Fruit fly (Drosophila melanogaster) whole organism, embryonic: ENCODE measurements around the gene CG42553.

Experiments used
- CG10209 ChIP-seq: fragments of 200-800 bp; sonication (Bioruptor generic); optimal IDR thresholded peaks from 3 replicates; lab custom pipeline; 2017; ENCODE audit warnings: missing biosample characterization, mild to moderate bottlenecking, missing genetic modification characterization, missing genetic modification reagents
- CG11723 ChIP-seq: fragments of 200-800 bp; sonication (Bioruptor generic); optimal IDR thresholded peaks from 2 replicates; lab custom pipeline; 2017; ENCODE audit warnings: missing biosample characterization, mild to moderate bottlenecking, missing genetic modification characterization
- CG12299 ChIP-seq: fragments of 200-800 bp; sonication (Bioruptor generic); optimal IDR thresholded peaks from 2 replicates; lab custom pipeline; 2018; ENCODE audit warnings: missing biosample characterization, mild to moderate bottlenecking, missing genetic modification characterization
- CG14441 ChIP-seq: fragments of 200-800 bp; sonication (Bioruptor generic); IDR thresholded peaks from 2 replicates; pipeline ENCODE4 v1.3.6; 2022; ENCODE audit warnings: missing biosample characterization, missing genetic modification characterization
- CG15601 ChIP-seq: fragments of 200-800 bp; sonication (Bioruptor generic); optimal IDR thresholded peaks from 3 replicates; lab custom pipeline; 2019; ENCODE audit warnings: missing biosample characterization, mild to moderate bottlenecking, missing genetic modification characterization, moderate library complexity
- CG17359 ChIP-seq: fragments of 200-800 bp; sonication (Bioruptor generic); optimal IDR thresholded peaks from 3 replicates; lab custom pipeline; 2018; ENCODE audit warnings: missing biosample characterization, mild to moderate bottlenecking, missing genetic modification characterization, moderate library complexity
- CG17802 ChIP-seq: fragments of 200-800 bp; sonication (Bioruptor generic); optimal IDR thresholded peaks from 2 replicates; lab custom pipeline; 2018; ENCODE audit warnings: missing biosample characterization, mild to moderate bottlenecking, missing genetic modification characterization, moderate library complexity
- CG18011 ChIP-seq: fragments of 200-800 bp; sonication (Bioruptor generic); optimal IDR thresholded peaks from 2 replicates; lab custom pipeline; 2017; ENCODE audit warnings: missing biosample characterization, missing genetic modification characterization, mild to moderate bottlenecking, moderate library complexity, missing genotype
- CG2875 ChIP-seq: fragments of 200-800 bp; sonication (Bioruptor generic); optimal IDR thresholded peaks from 2 replicates; lab custom pipeline; 2017; ENCODE audit warnings: missing biosample characterization, mild to moderate bottlenecking, missing genetic modification characterization, missing genetic modification reagents
- CG30403 ChIP-seq: fragments of 200-800 bp; sonication (Bioruptor generic); optimal IDR thresholded peaks from 3 replicates; lab custom pipeline; 2016; ENCODE audit warnings: missing biosample characterization, missing genetic modification characterization
- CG33557 ChIP-seq: fragments of 200-800 bp; sonication (Bioruptor generic); optimal IDR thresholded peaks from 2 replicates; lab custom pipeline; 2019; ENCODE audit warnings: missing biosample characterization, mild to moderate bottlenecking, missing genetic modification characterization, moderate library complexity
- CG3847 ChIP-seq: fragments of 200-800 bp; sonication (Bioruptor generic); IDR thresholded peaks from 2 replicates; pipeline ENCODE4 v1.3.6; 2022; ENCODE audit warnings: missing biosample characterization, missing genetic modification characterization
- CG43689 ChIP-seq: fragments of 200-800 bp; sonication (Bioruptor generic); IDR thresholded peaks from 2 replicates; pipeline ENCODE4 v1.3.6; 2022; ENCODE audit warnings: missing biosample characterization, missing genetic modification characterization
- CG5245 ChIP-seq: fragments of 200-800 bp; sonication (Bioruptor generic); optimal IDR thresholded peaks from 3 replicates; lab custom pipeline; 2016; ENCODE audit warnings: missing biosample characterization, missing genetic modification characterization
- CG5953 ChIP-seq: fragments of 200-800 bp; sonication (Bioruptor generic); IDR thresholded peaks from 2 replicates; pipeline ENCODE4 v1.3.6; 2022; ENCODE audit warnings: missing biosample characterization, missing genetic modification characterization
- CG7271 ChIP-seq: fragments of 200-800 bp; sonication (Bioruptor generic); optimal IDR thresholded peaks from 2 replicates; lab custom pipeline; 2018; ENCODE audit warnings: missing biosample characterization, mild to moderate bottlenecking, missing genetic modification characterization, moderate library complexity
- CG7963 ChIP-seq: fragments of 200-800 bp; sonication (Bioruptor generic); IDR thresholded peaks from 3 replicates; pipeline ENCODE4 v1.3.6; 2022; ENCODE audit warnings: missing biosample characterization, missing genetic modification characterization; ENCODE audit not compliant: partially characterized antibody
- CG8924 ChIP-seq: fragments of 200-800 bp; optimal IDR thresholded peaks from 3 replicates; lab custom pipeline; 2019; ENCODE audit warnings: missing biosample characterization, mild to moderate bottlenecking, missing genetic modification characterization, moderate library complexity
- CG9437 ChIP-seq: fragments of 200-800 bp; sonication (Bioruptor generic); optimal IDR thresholded peaks from 2 replicates; lab custom pipeline; 2018; ENCODE audit warnings: missing biosample characterization, mild to moderate bottlenecking, missing genetic modification characterization
- CrebB ChIP-seq: fragments of 200-800 bp; sonication (Bioruptor generic); optimal IDR thresholded peaks from 3 replicates; lab custom pipeline; 2018; ENCODE audit warnings: missing biosample characterization, mild to moderate bottlenecking, missing genetic modification characterization
- Dek ChIP-seq: fragments of 200-800 bp; sonication (Bioruptor generic); optimal IDR thresholded peaks from 3 replicates; lab custom pipeline; 2019; ENCODE audit warnings: missing biosample characterization, mild to moderate bottlenecking, missing genetic modification characterization, moderate library complexity
- Dp ChIP-seq: fragments of 200-800 bp; sonication (Bioruptor generic); optimal IDR thresholded peaks from 2 replicates; lab custom pipeline; 2018; ENCODE audit warnings: missing biosample characterization, mild to moderate bottlenecking, missing genetic modification characterization, moderate library complexity
- Eip74EF ChIP-seq, 2 experiments: fragments of 200-800 bp in 1 of 2; fragments of >200 bp in 1 of 2; sonication (Bioruptor generic) in 1 of 2; optimal IDR thresholded peaks; 2 replicates each; lab custom pipeline; 2017 to 2019; ENCODE audit warnings: missing biosample characterization in 2 of 2, missing genetic modification characterization in 2 of 2, mild to moderate bottlenecking in 1 of 2, moderate library complexity in 1 of 2
- Fer1 ChIP-seq: fragments of 200-800 bp; sonication (Bioruptor generic); optimal IDR thresholded peaks from 2 replicates; lab custom pipeline; 2017; ENCODE audit warnings: missing biosample characterization, mild to moderate bottlenecking, missing genetic modification characterization
- HLH54F ChIP-seq: fragments of 200-800 bp; sonication (Bioruptor generic); optimal IDR thresholded peaks from 3 replicates; lab custom pipeline; 2016; ENCODE audit warnings: missing biosample characterization, missing genetic modification characterization
- Hand ChIP-seq: fragments of 200-800 bp; sonication (Bioruptor generic); optimal IDR thresholded peaks from 2 replicates; lab custom pipeline; 2017; ENCODE audit warnings: mild to moderate bottlenecking, missing biosample characterization, missing genetic modification reagents, missing genetic modification characterization
- HmgD ChIP-seq: fragments of 200-800 bp; sonication (Bioruptor generic); optimal IDR thresholded peaks from 3 replicates; lab custom pipeline; 2016; ENCODE audit warnings: missing biosample characterization, missing genetic modification characterization
- Hr51 ChIP-seq, 2 experiments: fragments of 200-800 bp; sonication (Bioruptor generic); optimal IDR thresholded peaks; 2 replicates in 1 of 2; 3 replicates in 1 of 2; lab custom pipeline; 2016 to 2018; ENCODE audit warnings: missing biosample characterization in 2 of 2, missing genetic modification characterization in 2 of 2, mild to moderate bottlenecking in 1 of 2, moderate library complexity in 1 of 2
- Hr78 ChIP-seq, 2 experiments: fragments of 200-800 bp in 1 of 2; fragments of >200 bp in 1 of 2; sonication (Bioruptor generic) in 1 of 2; optimal IDR thresholded peaks; 2 replicates each; lab custom pipeline; 2017 to 2019; ENCODE audit warnings: missing biosample characterization in 2 of 2, missing genetic modification characterization in 2 of 2, mild to moderate bottlenecking in 1 of 2, moderate library complexity in 1 of 2
- MBD-R2 ChIP-seq: fragments of 200-800 bp; sonication (Bioruptor generic); IDR thresholded peaks from 2 replicates; pipeline ENCODE4 v1.3.6; 2022; ENCODE audit warnings: missing biosample characterization, missing genetic modification characterization
- Nf-YC ChIP-seq: fragments of 200-800 bp; optimal IDR thresholded peaks from 3 replicates; lab custom pipeline; 2019; ENCODE audit warnings: missing biosample characterization, mild to moderate bottlenecking, missing genetic modification characterization, moderate library complexity
- Optix ChIP-seq: fragments of 200-800 bp; sonication (Bioruptor generic); IDR thresholded peaks from 3 replicates; pipeline ENCODE4 v1.3.6; 2022; ENCODE audit warnings: missing biosample characterization, missing genetic modification characterization
- Rfx ChIP-seq: fragments of 200-800 bp; sonication (Bioruptor generic); IDR thresholded peaks from 2 replicates; pipeline ENCODE4 v1.3.6; 2022; ENCODE audit warnings: missing biosample characterization, missing genetic modification characterization
- Ssrp ChIP-seq: fragments of 200-800 bp; sonication (Bioruptor generic); optimal IDR thresholded peaks from 2 replicates; lab custom pipeline; 2018; ENCODE audit warnings: missing biosample characterization, mild to moderate bottlenecking, missing genetic modification characterization, moderate library complexity
- abd-A ChIP-seq: fragments of 200-800 bp; sonication (Bioruptor generic); optimal IDR thresholded peaks from 3 replicates; lab custom pipeline; 2019; ENCODE audit warnings: missing biosample characterization, mild to moderate bottlenecking, missing genetic modification characterization, moderate library complexity
- bbx ChIP-seq: fragments of 200-800 bp; sonication (Bioruptor generic); IDR thresholded peaks from 2 replicates; pipeline ENCODE4 v1.3.6; 2022; ENCODE audit warnings: missing biosample characterization, missing genetic modification characterization; ENCODE audit not compliant: partially characterized antibody
- dan ChIP-seq: fragments of 200-800 bp; sonication (Bioruptor generic); IDR thresholded peaks from 2 replicates; pipeline ENCODE4 v1.3.6; 2022; ENCODE audit warnings: missing biosample characterization, missing genetic modification characterization
- ewg ChIP-seq: fragments of 200-800 bp; sonication (Bioruptor generic); optimal IDR thresholded peaks from 3 replicates; lab custom pipeline; 2017; ENCODE audit warnings: mild to moderate bottlenecking, missing biosample characterization, missing genetic modification reagents, missing genetic modification characterization
- fd3F ChIP-seq: fragments of 200-800 bp; sonication (Bioruptor generic); optimal IDR thresholded peaks from 2 replicates; lab custom pipeline; 2018; ENCODE audit warnings: missing biosample characterization, mild to moderate bottlenecking, missing genetic modification characterization, moderate library complexity
- gt ChIP-seq: fragments of 200-800 bp; sonication (Bioruptor generic); IDR thresholded peaks from 2 replicates; pipeline ENCODE4 v1.3.6; 2022; ENCODE audit warnings: missing biosample characterization, missing genetic modification characterization
- insv ChIP-seq, 2 experiments: fragments of 200-800 bp; sonication (Bioruptor generic); optimal IDR thresholded peaks; 3 replicates each; lab custom pipeline; 2016 to 2018; ENCODE audit warnings: missing biosample characterization in 2 of 2, missing genetic modification characterization in 2 of 2
- luna ChIP-seq: fragments of 200-800 bp; sonication (Bioruptor generic); optimal IDR thresholded peaks from 2 replicates; lab custom pipeline; 2016; ENCODE audit warnings: missing biosample characterization, missing genetic modification characterization
- mirr ChIP-seq: fragments of 200-800 bp; sonication (Bioruptor generic); optimal IDR thresholded peaks from 3 replicates; lab custom pipeline; 2018; ENCODE audit warnings: missing biosample characterization, mild to moderate bottlenecking, missing genetic modification characterization
- pros ChIP-seq: fragments of 200-800 bp; sonication (Bioruptor generic); optimal IDR thresholded peaks from 3 replicates; lab custom pipeline; 2019; ENCODE audit warnings: missing biosample characterization, mild to moderate bottlenecking, missing genetic modification characterization, moderate library complexity
- run ChIP-seq: fragments of 200-800 bp; sonication (Bioruptor generic); optimal IDR thresholded peaks from 3 replicates; lab custom pipeline; 2018; ENCODE audit warnings: missing biosample characterization, mild to moderate bottlenecking, missing genetic modification characterization
- tup ChIP-seq: fragments of 200-800 bp; sonication (Bioruptor generic); optimal IDR thresholded peaks from 2 replicates; lab custom pipeline; 2016; ENCODE audit warnings: missing biosample characterization, mild to moderate bottlenecking, missing genetic modification characterization, moderate library complexity
- unpg ChIP-seq: fragments of 200-800 bp; sonication (Bioruptor generic); optimal IDR thresholded peaks from 3 replicates; lab custom pipeline; 2018; ENCODE audit warnings: missing biosample characterization, mild to moderate bottlenecking, missing genetic modification characterization, moderate library complexity
- usp ChIP-seq: fragments of >200 bp; optimal IDR thresholded peaks from 2 replicates; lab custom pipeline; 2017; ENCODE audit warnings: missing biosample characterization, missing genetic modification characterization
- zen ChIP-seq: fragments of 200-800 bp; sonication (Bioruptor generic); optimal IDR thresholded peaks from 3 replicates; lab custom pipeline; 2018; ENCODE audit warnings: missing biosample characterization, mild to moderate bottlenecking, missing genetic modification characterization, moderate library complexity

The CG42553 gene

DNA sequence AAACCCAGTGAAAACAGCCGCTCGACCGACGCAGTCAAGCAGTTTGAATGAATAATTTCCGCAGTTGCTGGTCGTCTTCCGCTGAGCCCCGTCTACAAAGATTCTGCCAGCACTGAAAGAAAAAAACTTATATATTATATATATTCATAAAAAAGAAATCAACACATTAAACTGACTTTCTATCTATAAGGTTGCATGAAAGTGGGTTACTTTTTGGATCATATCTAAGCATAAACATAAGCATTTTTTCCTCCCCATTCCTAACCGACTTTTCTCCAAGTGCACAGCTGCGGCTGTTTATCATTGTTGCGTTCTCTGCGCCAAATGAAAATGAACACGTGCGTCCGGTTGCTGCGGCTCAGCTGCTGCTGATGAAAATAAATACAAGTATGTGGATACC, 13.6 kb upstream of the CG42553 start (continued):
- TF ChIP-seq CG8924 (peak; percentile 63), CG12299 (tag; lab: Kevin White, UChicago) (peak; percentile 32), Optix (peak; percentile 79), CG9437 (GFP tag; lab: Kevin White, UChicago) (peak; percentile 54), CG5953 (GFP tag; lab: Robert Waterston, UW) (peak; percentile 74), Dp (no peak), CG17359 (peak; percentile 86), run (tag; lab: Kevin White, UChicago) (peak; percentile 53), CG10209 (GFP tag; lab: Kevin White, UChicago) (peak; percentile 58), fd3F (peak; percentile 30), Hr51 (GFP tag; optimal IDR thresholded peaks at IDR 0.05; lab: Kevin White, UChicago) (peak; percentile 22 to 83), Hr78 (GFP tag; optimal IDR thresholded peaks at IDR 0.05; lab: Kevin White, UChicago) (no peak), dan (GFP tag; lab: Robert Waterston, UW) (no peak), CrebB (tag; lab: Kevin White, UChicago) (no peak), CG43689 (GFP tag; lab: Robert Waterston, UW) (peak; percentile 31; the same call in 1 of the 2 replicates), CG7271 (tag; lab: Kevin White, UChicago) (no peak), CG2875 (GFP tag; lab: Kevin White, UChicago) (peak; percentile 75), CG14441 (GFP tag; lab: Robert Waterston, UW) (peak; percentile 78), insv (GFP tag; optimal IDR thresholded peaks at IDR 0.05; lab: Kevin White, UChicago) (no peak), unpg (GFP tag; lab: Kevin White, UChicago) (peak; percentile 79), Eip74EF (GFP tag; optimal IDR thresholded peaks at IDR 0.05; lab: Kevin White, UChicago) (peak in 1 of 2 experiments; percentile 65), Ssrp (tag; lab: Kevin White, UChicago) (peak; percentile 76), Nf-YC (tag; lab: Kevin White, UChicago) (peak; percentile 13), CG5245 (GFP tag; lab: Kevin White, UChicago) (peak; percentile 41), HmgD (GFP tag; lab: Kevin White, UChicago) (no peak), mirr (no peak), zen (tag; lab: Kevin White, UChicago) (peak; percentile 35), ewg (GFP tag; lab: Kevin White, UChicago) (peak; percentile 64), CG3847 (GFP tag; lab: Robert Waterston, UW) (peak; percentile 67; the same call in 1 of the 2 replicates), CG15601 (peak; percentile 52), abd-A (tag; lab: Kevin White, UChicago) (no peak), usp (GFP tag; lab: Kevin White, UChicago) (no peak), CG30403 (GFP tag; lab: Kevin White, UChicago) (peak; percentile 68), pros (no peak), HLH54F (GFP tag; lab: Kevin White, UChicago) (peak; percentile 14), CG18011 (no peak), bbx (no peak), CG33557 (GFP tag; lab: Kevin White, UChicago) (no peak), tup (no peak), CG7963 (GFP tag; lab: Robert Waterston, UW) (no peak), gt (GFP tag; lab: Robert Waterston, UW) (0 out of 2 replicates have a peak, but pooled peaks have one; percentile 15), luna (GFP tag; lab: Kevin White, UChicago) (no peak), CG17802 (tag; lab: Kevin White, UChicago) (peak; percentile 47), Hand (GFP tag; lab: Kevin White, UChicago) (no peak), Dek (tag; lab: Kevin White, UChicago) (peak; percentile 42), Rfx (GFP tag; lab: Robert Waterston, UW) (peak; percentile 70), MBD-R2 (GFP tag; lab: Robert Waterston, UW) (peak; percentile 38; the same call in 1 of the 2 replicates), Fer1 (GFP tag; lab: Kevin White, UChicago) (peak; percentile 78), CG11723 (GFP tag; lab: Kevin White, UChicago) (peak; percentile 46)
